Worm (Caenorhabditis elegans): ENCODE measurements around the gene irld-67.

- TF ChIP-seq lsy-2 (tag; optimal IDR thresholded peaks at IDR 0.05) = no peak
- TF ChIP-seq sma-3 (GFP tag; optimal IDR thresholded peaks at IDR 0.05) = no peak
- no peak for TF ChIP-seq gmeb-1 (tag; optimal IDR thresholded peaks at IDR 0.05)
- TF ChIP-seq nhr-12 (tag; optimal IDR thresholded peaks at IDR 0.05) = no peak
- no peak for TF ChIP-seq fos-1 (tag; optimal IDR thresholded peaks at IDR 0.05)
Measured at ce11 chrII:2962531-2963164, 28.4 kb upstream of the irld-67 start.

Data from whole organism, L2 larva.